Worm (Caenorhabditis elegans): ENCODE results near the gene lst-4.

ce11 chrIV:14103054-14103453, 33.4 kb upstream of the lst-4 start, which contains the start of gene F52B11.5:
- TF ChIP-seq hnd-1 (tag; optimal IDR thresholded peaks at IDR 0.05) = no peak
- TF ChIP-seq ama-1 (optimal IDR thresholded peaks at IDR 0.05) = no peak
- no peak for TF ChIP-seq ceh-13 (GFP tag; optimal IDR thresholded peaks at IDR 0.05)
- TF ChIP-seq F13C5.2 (tag; optimal IDR thresholded peaks at IDR 0.05) = no peak
